Worm (Caenorhabditis elegans) whole organism, dauer: ENCODE data around the gene F37H8.6.

Source experiments
- unc-62 ChIP-seq: sonication (generic microtip); optimal IDR thresholded peaks from 2 replicates; lab custom pipeline; 2017; ENCODE audit warnings: missing biosample characterization, missing genetic modification reagents, missing genetic modification characterization

Gene F37H8.6

DNA sequence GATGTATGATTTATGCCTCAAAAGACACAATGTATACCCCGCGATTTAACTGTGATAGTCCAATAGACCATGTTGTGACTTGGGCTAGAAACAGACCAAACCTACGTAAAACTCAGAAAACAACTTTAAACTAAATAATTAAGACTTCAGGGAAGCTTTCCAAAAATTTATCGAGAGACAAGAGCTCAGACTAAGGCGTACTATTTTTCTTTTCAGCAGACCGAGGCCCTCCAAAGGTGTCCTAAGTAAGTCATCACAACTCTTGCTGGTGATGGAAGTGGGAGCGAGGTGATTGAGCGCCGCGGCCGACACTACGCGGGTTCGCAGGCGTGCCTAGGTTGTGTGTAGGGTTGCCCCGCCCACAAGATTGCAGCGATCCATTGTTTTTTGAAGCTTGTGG lies 10.2 kb downstream of the F37H8.6 start:
- no peak for TF ChIP-seq unc-62 (GFP tag; lab: Kevin White, UChicago)

ce11 chrII:11166414-11166813 lies 10.9 kb downstream of the F37H8.6 start:
- no peak for TF ChIP-seq unc-62 (GFP tag; lab: Kevin White, UChicago)

DNA sequence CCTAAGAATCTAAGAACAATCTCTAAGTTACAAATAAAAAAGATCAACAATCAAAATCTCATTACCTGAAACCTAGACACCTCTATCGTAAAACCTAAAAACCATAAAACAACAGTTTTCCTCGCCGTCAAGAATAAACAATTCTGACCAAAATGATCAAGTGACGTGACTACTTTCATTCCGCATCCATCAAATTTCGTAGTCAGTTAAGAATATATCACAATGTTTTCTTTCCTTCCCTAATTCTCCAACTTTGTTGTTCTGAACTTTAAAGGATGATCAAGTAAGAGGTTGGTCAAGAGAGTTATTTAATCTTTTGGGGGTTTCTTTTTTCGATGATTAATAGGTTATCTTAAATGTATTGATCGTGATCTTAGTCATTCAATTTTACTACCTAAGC lies 14.0 kb downstream of the F37H8.6 start:
- no peak for TF ChIP-seq unc-62 (GFP tag; lab: Kevin White, UChicago)

- no peak for TF ChIP-seq unc-62 (GFP tag; lab: Kevin White, UChicago)
These were observed 14.9 kb downstream of the F37H8.6 start, which contains the start of gene ptr-13 for ce11 chrII:11162390-11162789. TSS of gene ptr-13 (minus strand) at chrII:11162481.

DNA sequence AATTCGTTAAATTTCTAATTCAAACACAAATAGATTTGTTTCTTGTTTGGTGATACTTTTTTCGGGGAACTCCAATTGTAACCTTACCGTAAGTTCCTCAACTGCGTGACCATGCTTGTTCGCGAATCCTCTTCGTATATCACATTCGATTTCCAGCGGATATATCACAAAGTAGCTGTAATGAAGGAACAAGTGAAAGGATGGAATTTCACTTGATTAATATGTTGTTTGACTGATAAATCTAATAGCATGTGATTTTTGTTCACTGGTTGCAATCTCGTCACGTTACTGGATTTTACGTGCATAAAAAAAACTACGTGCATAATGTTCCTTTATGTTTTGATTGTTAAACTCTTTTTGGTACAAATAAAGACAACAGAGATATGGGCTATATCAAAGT lies 15.6 kb downstream of the F37H8.6 start:
- no peak for TF ChIP-seq unc-62 (GFP tag; lab: Kevin White, UChicago)

DNA sequence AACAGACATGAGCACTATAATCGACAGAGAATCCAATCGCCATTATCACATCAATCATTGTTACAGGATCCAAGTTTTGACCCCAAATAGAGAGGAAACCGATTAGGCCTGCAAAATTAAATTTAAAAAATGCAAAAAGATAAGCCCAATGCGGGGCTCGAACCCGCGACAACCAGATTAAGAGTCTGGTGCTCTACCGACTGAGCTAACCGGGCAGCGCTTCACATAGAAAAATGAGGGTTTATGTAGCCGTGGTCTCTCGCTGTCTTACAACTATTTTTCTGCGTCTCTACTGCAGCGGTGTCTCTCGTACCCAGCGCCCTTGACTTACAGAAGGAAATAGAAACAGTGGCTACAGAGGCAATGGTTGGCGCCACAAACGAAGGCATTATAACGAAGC lies 19.6 kb downstream of the F37H8.6 start:
- TF ChIP-seq unc-62 (GFP tag; lab: Kevin White, UChicago), result no peak

ce11 chrII:11156160-11156559 lies 21.1 kb downstream of the F37H8.6 start:
- no peak for TF ChIP-seq unc-62 (GFP tag; lab: Kevin White, UChicago)

ce11 chrII:11155400-11155799 lies 21.9 kb downstream of the F37H8.6 start:
- no peak for TF ChIP-seq unc-62 (GFP tag; lab: Kevin White, UChicago)

ce11 chrII:11154957-11155356 lies 22.3 kb downstream of the F37H8.6 start:
- no peak for TF ChIP-seq unc-62 (GFP tag; lab: Kevin White, UChicago)

DNA sequence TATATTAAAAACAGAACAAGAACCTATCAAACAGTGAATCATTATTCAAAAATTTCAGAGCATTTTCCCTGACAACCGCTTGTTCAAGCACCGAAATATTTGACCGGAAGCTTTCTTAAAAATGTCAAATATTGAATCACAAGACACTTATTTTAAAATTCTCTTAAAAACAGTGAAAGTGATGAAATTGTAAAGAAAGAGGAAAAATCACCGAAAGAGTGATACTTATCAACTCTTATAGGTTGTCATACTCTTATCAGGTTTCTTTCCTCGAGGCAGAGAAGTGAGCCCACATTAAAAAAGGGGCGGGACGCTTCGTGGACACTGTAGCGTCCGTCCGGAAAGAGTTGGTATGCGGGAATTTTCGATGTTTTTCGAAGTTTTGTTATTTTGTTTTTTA lies 23.5 kb downstream of the F37H8.6 start:
- TF ChIP-seq unc-62 (GFP tag; lab: Kevin White, UChicago), result no peak

- TF ChIP-seq unc-62 (GFP tag; lab: Kevin White, UChicago), result no peak
These were observed 24.2 kb downstream of the F37H8.6 start for ce11 chrII:11153080-11153479.

- TF ChIP-seq unc-62 (GFP tag; lab: Kevin White, UChicago), result no peak
These were observed 24.8 kb downstream of the F37H8.6 start, which contains the start of gene pqm-1 for ce11 chrII:11152495-11152894. TSS of gene pqm-1 (minus strand) at chrII:11152595.

- TF ChIP-seq unc-62 (GFP tag; lab: Kevin White, UChicago), result no peak
These were observed 26.3 kb downstream of the F37H8.6 start for ce11 chrII:11150976-11151375.

- TF ChIP-seq unc-62 (GFP tag; lab: Kevin White, UChicago), result no peak
These were observed 27.2 kb downstream of the F37H8.6 start for ce11 chrII:11149866-11150685.

- no peak for TF ChIP-seq unc-62 (GFP tag; lab: Kevin White, UChicago)
These were observed 34.7 kb downstream of the F37H8.6 start, which contains the start of gene arrd-6 for ce11 chrII:11142571-11142970. TSS of gene arrd-6 (plus strand) at chrII:11142739.

DNA sequence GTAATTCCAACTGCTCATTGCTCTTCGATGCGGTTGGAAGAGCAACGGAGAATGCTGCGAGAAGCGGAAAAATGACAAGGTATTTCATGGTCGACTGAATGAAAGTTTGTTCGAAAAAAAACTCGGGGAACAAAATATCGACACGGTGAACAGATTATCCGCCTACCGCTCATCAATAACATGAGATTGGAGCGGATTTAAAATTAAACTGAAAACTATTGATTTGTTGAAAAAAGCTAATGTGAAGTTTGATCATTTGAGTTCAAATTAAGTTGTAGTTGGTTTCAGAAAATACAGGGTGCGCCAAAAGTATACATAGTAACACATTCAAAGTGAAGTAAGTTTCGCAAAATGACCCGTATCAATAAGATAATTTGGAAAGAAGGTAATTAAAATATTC lies 37.1 kb downstream of the F37H8.6 start, which contains the start of gene F40F8.4:
TSS of gene F40F8.4 (minus strand) at position 101 of the 400 bp plus-strand sequence.
- TF ChIP-seq unc-62 (GFP tag; lab: Kevin White, UChicago), result no peak

DNA sequence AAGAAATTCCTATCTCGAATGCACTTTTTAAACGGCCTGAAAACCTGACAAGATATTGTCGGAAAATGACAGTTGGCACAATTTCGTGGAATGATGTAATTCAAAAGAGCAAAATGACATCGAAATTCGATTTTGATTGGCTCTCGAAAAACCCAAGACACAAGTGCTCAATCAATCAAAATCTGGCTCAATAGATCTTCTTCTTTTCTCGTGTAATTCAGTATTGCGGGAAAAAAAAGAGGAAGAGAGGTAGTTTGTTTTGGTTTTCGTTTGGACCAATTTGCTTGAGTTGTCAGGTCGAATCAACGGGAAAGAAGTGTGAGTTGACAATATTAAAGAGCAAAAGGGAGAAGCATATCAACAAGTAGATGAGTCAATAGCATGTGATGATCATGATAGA lies 41.5 kb downstream of the F37H8.6 start:
- no peak for TF ChIP-seq unc-62 (GFP tag; lab: Kevin White, UChicago)
